Fruit fly (Drosophila melanogaster) whole organism, wandering third instar larva: ENCODE measurements around the gene sud1.
A peak's percentile ranks its signal among the peaks of the same experiment; 100 is the strongest.

Experiments used
- Abd-B ChIP-seq: fragments of >200 bp; optimal IDR thresholded peaks from 2 replicates; lab custom pipeline; 2017; ENCODE audit warnings: missing biosample characterization, missing genetic modification characterization
- CG32264 ChIP-seq: fragments of 200-800 bp; sonication (Bioruptor generic); optimal IDR thresholded peaks from 2 replicates; lab custom pipeline; 2016; ENCODE audit warnings: missing biosample characterization, missing genetic modification characterization
- Dfd ChIP-seq: fragments of >200 bp; optimal IDR thresholded peaks from 2 replicates; lab custom pipeline; 2017; ENCODE audit warnings: missing biosample characterization, missing genetic modification characterization
- GATAd ChIP-seq: sonication (Bioruptor generic); optimal IDR thresholded peaks from 2 replicates; lab custom pipeline; 2016; ENCODE audit warnings: missing biosample characterization, missing genetic modification characterization
- Mio ChIP-seq: sonication (Bioruptor generic); optimal IDR thresholded peaks from 2 replicates; lab custom pipeline; 2016; ENCODE audit warnings: missing biosample characterization, missing genetic modification characterization
- Rel ChIP-seq, 2 experiments: fragments of 200-800 bp; sonication (Bioruptor generic) in 1 of 2; optimal IDR thresholded peaks; 2 replicates in 1 of 2; 3 replicates in 1 of 2; lab custom pipeline; 2016 to 2019; ENCODE audit warnings: mild to moderate bottlenecking in 2 of 2, missing biosample characterization in 2 of 2, missing genetic modification characterization in 2 of 2, moderate library complexity in 1 of 2
- Sp1 ChIP-seq: fragments of 200-800 bp; sonication (Bioruptor generic); optimal IDR thresholded peaks from 3 replicates; lab custom pipeline; 2019; ENCODE audit warnings: missing biosample characterization, mild to moderate bottlenecking, missing genetic modification characterization, moderate library complexity
- dl ChIP-seq, 2 experiments: fragments of 175-275, 200-275 bp in 1 of 2; fragments of 200-275 bp in 1 of 2; sonication (Bioruptor generic); optimal IDR thresholded peaks; lab custom pipeline; 2018; ENCODE audit warnings: mild to moderate bottlenecking in 2 of 2, missing biosample characterization in 2 of 2, missing genetic modification characterization in 2 of 2, moderate library complexity in 2 of 2; ENCODE audit not compliant: partially characterized antibody in 2 of 2, insufficient read depth in 1 of 2
- pan ChIP-seq: fragments of >200 bp; optimal IDR thresholded peaks from 2 replicates; lab custom pipeline; 2017
- usp ChIP-seq: fragments of >200 bp; optimal IDR thresholded peaks from 2 replicates; lab custom pipeline; 2017; ENCODE audit warnings: missing biosample characterization, missing genetic modification characterization

DNA sequence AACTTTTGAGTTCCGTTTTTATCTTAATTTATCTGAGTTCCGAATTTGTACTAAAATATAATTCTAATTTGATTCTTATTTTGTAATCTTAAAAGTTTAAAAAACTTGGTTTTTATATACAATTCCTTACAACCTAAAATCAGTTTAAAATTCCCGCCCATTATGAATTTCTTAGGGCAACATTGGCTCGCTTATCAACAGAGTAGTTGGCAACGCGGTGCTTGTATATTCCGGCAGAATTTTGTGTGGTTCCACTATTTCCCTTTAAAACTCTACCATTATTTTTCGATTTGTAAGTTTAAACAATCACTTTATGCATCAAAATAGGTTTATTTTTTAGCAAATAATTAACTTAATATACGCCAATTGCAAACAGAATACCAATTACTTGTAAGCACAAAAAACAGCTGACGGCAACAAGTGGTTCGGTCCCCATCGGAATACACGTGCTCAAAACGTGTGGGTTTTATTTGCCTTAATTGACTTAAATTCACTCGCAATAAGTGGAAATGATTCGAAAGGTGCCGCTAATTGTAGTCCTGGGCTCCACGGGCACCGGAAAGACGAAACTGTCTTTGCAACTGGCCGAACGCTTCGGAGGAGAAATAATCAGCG lies 40.7 kb downstream of the sud1 start, which contains the start of the genes CG11089 and CG31381:
- TF ChIP-seq Rel (GFP tag; optimal IDR thresholded peaks at IDR 0.05; lab: Kevin White, UChicago) = no peak
- TF ChIP-seq Rel (tag; optimal IDR thresholded peaks at IDR 0.05; lab: Kevin White, UChicago) = peak; percentile 99
- no peak for TF ChIP-seq Sp1 (GFP tag; lab: Kevin White, UChicago)
- TF ChIP-seq usp (GFP tag; lab: Kevin White, UChicago) = no peak
- TF ChIP-seq pan (lab: Kevin White, UChicago) = no peak
- no peak for TF ChIP-seq dl (GFP tag; optimal IDR thresholded peaks at IDR 0.05; lab: Kevin White, UChicago; ENCODE audit: insufficient read depth in 1 of 2, partially characterized antibody in 2 of 2)
- TF ChIP-seq GATAd (GFP tag; lab: Kevin White, UChicago) = no peak
- no peak for TF ChIP-seq Dfd (GFP tag; lab: Kevin White, UChicago)
- TF ChIP-seq Mio (GFP tag; lab: Kevin White, UChicago) = no peak
- TF ChIP-seq CG32264 = no peak
- TF ChIP-seq Abd-B = no peak
